Fruit fly (Drosophila melanogaster) whole organism, wandering third instar larva: Measurements from ENCODE around the gene CG11756.

Experiments used
- Abd-B ChIP-seq: fragments of >200 bp; optimal IDR thresholded peaks from 2 replicates; lab custom pipeline; 2017; ENCODE audit warnings: missing biosample characterization, missing genetic modification characterization
- CG9705 ChIP-seq: fragments of 200-800 bp; sonication (Bioruptor generic); optimal IDR thresholded peaks from 2 replicates; lab custom pipeline; 2018; ENCODE audit warnings: missing biosample characterization, mild to moderate bottlenecking, missing genetic modification characterization
- Jra ChIP-seq: sonication (Bioruptor generic); optimal IDR thresholded peaks from 2 replicates; lab custom pipeline; 2016; ENCODE audit warnings: missing biosample characterization, missing genetic modification characterization
- Sp1 ChIP-seq: fragments of 200-800 bp; sonication (Bioruptor generic); optimal IDR thresholded peaks from 3 replicates; lab custom pipeline; 2019; ENCODE audit warnings: missing biosample characterization, mild to moderate bottlenecking, missing genetic modification characterization, moderate library complexity
- br ChIP-seq: fragments of 200-800 bp; sonication (Bioruptor generic); optimal IDR thresholded peaks from 2 replicates; lab custom pipeline; 2016; ENCODE audit warnings: missing biosample characterization, missing genetic modification characterization
- ey ChIP-seq: fragments of 200-800 bp; sonication (Bioruptor generic); optimal IDR thresholded peaks from 2 replicates; lab custom pipeline; 2016; ENCODE audit warnings: missing biosample characterization, missing genetic modification characterization
- lola ChIP-seq: fragments of >200 bp; optimal IDR thresholded peaks from 2 replicates; lab custom pipeline; 2017; ENCODE audit warnings: missing biosample characterization, missing genetic modification characterization
- pan ChIP-seq: fragments of >200 bp; optimal IDR thresholded peaks from 2 replicates; lab custom pipeline; 2017
- psq ChIP-seq: fragments of 200-800 bp; sonication (Bioruptor generic); optimal IDR thresholded peaks from 3 replicates; lab custom pipeline; 2017; ENCODE audit warnings: missing biosample characterization, mild to moderate bottlenecking, missing genetic modification characterization, moderate library complexity
- rgr ChIP-seq: fragments of 200-800 bp; sonication (Bioruptor generic); optimal IDR thresholded peaks from 3 replicates; lab custom pipeline; 2016; ENCODE audit warnings: missing biosample characterization, mild to moderate bottlenecking, missing genetic modification characterization
- sage ChIP-seq: fragments of 200-800 bp; sonication (Bioruptor generic); optimal IDR thresholded peaks from 2 replicates; lab custom pipeline; 2016; ENCODE audit warnings: missing biosample characterization, mild to moderate bottlenecking, missing genetic modification characterization
- tai ChIP-seq: sonication (Bioruptor generic); optimal IDR thresholded peaks from 2 replicates; lab custom pipeline; 2016; ENCODE audit warnings: missing biosample characterization, missing genetic modification characterization
- woc ChIP-seq: sonication (Bioruptor generic); optimal IDR thresholded peaks from 2 replicates; lab custom pipeline; 2016; ENCODE audit warnings: missing biosample characterization, mild to moderate bottlenecking, missing genetic modification characterization

dm6 chrX:11393003-11393620, 45.2 kb downstream of the CG11756 start:
- TF ChIP-seq lola (GFP tag; lab: Kevin White, UChicago): no peak
- TF ChIP-seq br: no peak
- no peak for TF ChIP-seq pan (lab: Kevin White, UChicago)
- no peak for TF ChIP-seq psq (GFP tag; lab: Kevin White, UChicago)
- TF ChIP-seq CG9705 (GFP tag; lab: Kevin White, UChicago): no peak
- TF ChIP-seq ey: no peak
- no peak for TF ChIP-seq Sp1 (GFP tag; lab: Kevin White, UChicago)
- TF ChIP-seq tai: no peak
- no peak for TF ChIP-seq Abd-B (GFP tag; lab: Kevin White, UChicago)
- no peak for TF ChIP-seq woc
- TF ChIP-seq rgr (GFP tag; lab: Kevin White, UChicago): no peak
- TF ChIP-seq sage (GFP tag; lab: Kevin White, UChicago): no peak
- TF ChIP-seq Jra (GFP tag; lab: Kevin White, UChicago): no peak
